Fruit fly (Drosophila melanogaster) whole organism, wandering third instar larva: ENCODE measurements around the gene Faf2.

Experiments used
- Mio ChIP-seq: sonication (Bioruptor generic); optimal IDR thresholded peaks from 2 replicates; lab custom pipeline; 2016; ENCODE audit warnings: missing biosample characterization, missing genetic modification characterization
- OdsH ChIP-seq: fragments of 200-800 bp; sonication (Bioruptor generic); optimal IDR thresholded peaks from 2 replicates; lab custom pipeline; 2016; ENCODE audit warnings: missing biosample characterization, mild to moderate bottlenecking, missing genetic modification characterization
- Vsx2 ChIP-seq: fragments of 200-300, 225-300 bp; sonication (Bioruptor generic); optimal IDR thresholded peaks from 2 replicates; lab custom pipeline; 2018; ENCODE audit warnings: missing biosample characterization, missing genetic modification characterization; ENCODE audit not compliant: partially characterized antibody
- br ChIP-seq: fragments of 200-800 bp; sonication (Bioruptor generic); optimal IDR thresholded peaks from 2 replicates; lab custom pipeline; 2016; ENCODE audit warnings: missing biosample characterization, missing genetic modification characterization
- brk ChIP-seq: fragments of 200-800 bp; sonication (Bioruptor generic); optimal IDR thresholded peaks from 2 replicates; lab custom pipeline; 2016; ENCODE audit warnings: missing biosample characterization, mild to moderate bottlenecking, missing genetic modification characterization
- ey ChIP-seq: fragments of 200-800 bp; sonication (Bioruptor generic); optimal IDR thresholded peaks from 2 replicates; lab custom pipeline; 2016; ENCODE audit warnings: missing biosample characterization, missing genetic modification characterization
- h ChIP-seq: fragments of 200-800 bp; sonication (Bioruptor generic); optimal IDR thresholded peaks from 3 replicates; lab custom pipeline; 2016; ENCODE audit warnings: missing biosample characterization, mild to moderate bottlenecking, missing genetic modification characterization
- pan ChIP-seq: fragments of >200 bp; optimal IDR thresholded peaks from 2 replicates; lab custom pipeline; 2017
- psq ChIP-seq: fragments of 200-800 bp; sonication (Bioruptor generic); optimal IDR thresholded peaks from 3 replicates; lab custom pipeline; 2017; ENCODE audit warnings: missing biosample characterization, mild to moderate bottlenecking, missing genetic modification characterization, moderate library complexity

DNA sequence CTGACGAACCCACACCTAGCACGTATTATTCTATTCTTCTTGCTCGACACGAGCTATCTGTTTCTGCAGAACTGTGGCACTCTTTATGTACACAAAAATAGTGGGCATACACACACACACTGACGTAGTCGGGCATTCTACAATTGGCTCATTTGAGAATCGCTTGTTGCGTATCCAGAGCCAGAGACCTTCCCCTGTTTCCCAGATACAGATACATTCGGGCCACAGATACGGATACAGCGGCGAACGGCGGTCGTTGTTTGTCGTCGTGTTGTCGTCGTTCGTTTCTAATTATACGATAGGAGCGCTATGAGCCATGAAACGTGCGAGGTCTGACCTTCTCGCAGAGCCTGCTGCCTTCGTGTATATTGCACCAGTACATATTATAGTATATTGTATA lies 28.8 kb upstream of the Faf2 start:
- TF ChIP-seq h (GFP tag; lab: Kevin White, UChicago) = no peak
- no peak for TF ChIP-seq brk (GFP tag; lab: Kevin White, UChicago)
- no peak for TF ChIP-seq psq
- TF ChIP-seq br (GFP tag; lab: Kevin White, UChicago) = no peak
- no peak for TF ChIP-seq ey
- TF ChIP-seq OdsH (GFP tag; lab: Kevin White, UChicago) = no peak
- no peak for TF ChIP-seq Mio (GFP tag; lab: Kevin White, UChicago)
- no peak for TF ChIP-seq pan (lab: Kevin White, UChicago)
- no peak for TF ChIP-seq Vsx2 (GFP tag; lab: Kevin White, UChicago)
